Fruit fly (Drosophila melanogaster) whole organism, prepupa: ENCODE data around the gene CG32450.
A peak's percentile ranks its signal among the peaks of the same experiment; 100 is the strongest.

ENCODE experiments used
- Blimp-1 ChIP-seq: fragments of 200-800 bp; sonication (Bioruptor generic); optimal IDR thresholded peaks from 3 replicates; lab custom pipeline; 2017; ENCODE audit warnings: missing biosample characterization, missing genetic modification characterization, mild to moderate bottlenecking, moderate library complexity, missing genetic modification reagents
- CG11294 ChIP-seq: fragments of 200-800 bp; sonication (Bioruptor generic); IDR thresholded peaks from 2 replicates; pipeline ENCODE4 v1.3.6; 2022; ENCODE audit warnings: missing biosample characterization, missing genetic modification characterization
- CG11762 ChIP-seq: fragments of 200-800 bp; sonication (Bioruptor generic); optimal IDR thresholded peaks from 3 replicates; lab custom pipeline; 2016; ENCODE audit warnings: missing biosample characterization, missing genetic modification characterization; ENCODE audit not compliant: insufficient read depth
- CG11902 ChIP-seq: fragments of 200-800 bp; sonication (Bioruptor generic); optimal IDR thresholded peaks from 3 replicates; lab custom pipeline; 2016; ENCODE audit warnings: missing biosample characterization, missing genetic modification characterization
- CG16779 ChIP-seq: fragments of 200-800 bp; sonication (Bioruptor generic); optimal IDR thresholded peaks from 3 replicates; lab custom pipeline; 2017; ENCODE audit warnings: missing biosample characterization, mild to moderate bottlenecking, missing genetic modification characterization
- CG34406 ChIP-seq: fragments of 200-800 bp; sonication (Bioruptor generic); optimal IDR thresholded peaks from 3 replicates; lab custom pipeline; 2016; ENCODE audit warnings: missing biosample characterization, missing genetic modification characterization
- CG3919 ChIP-seq: fragments of 200-800 bp; sonication (Bioruptor generic); optimal IDR thresholded peaks from 3 replicates; lab custom pipeline; 2016; ENCODE audit warnings: missing biosample characterization, missing genetic modification characterization
- CG4318 ChIP-seq: fragments of 200-800 bp; sonication (Bioruptor generic); optimal IDR thresholded peaks from 3 replicates; lab custom pipeline; 2017; ENCODE audit warnings: missing biosample characterization, mild to moderate bottlenecking, missing genetic modification characterization
- CG6163 ChIP-seq: fragments of 200-800 bp; sonication (Bioruptor generic); IDR thresholded peaks from 3 replicates; pipeline ENCODE4 v1.3.6; 2022; ENCODE audit warnings: missing biosample characterization, missing genetic modification characterization
- CG6276 ChIP-seq: fragments of 200-800 bp; sonication (Bioruptor generic); optimal IDR thresholded peaks from 2 replicates; lab custom pipeline; 2017; ENCODE audit warnings: missing biosample characterization, mild to moderate bottlenecking, missing genetic modification characterization
- CG7368 ChIP-seq: fragments of 200-800 bp; sonication (Bioruptor generic); optimal IDR thresholded peaks from 3 replicates; lab custom pipeline; 2016; ENCODE audit warnings: missing biosample characterization, missing genetic modification characterization
- CG8632 ChIP-seq: fragments of 200-800 bp; sonication (Bioruptor generic); optimal IDR thresholded peaks from 3 replicates; lab custom pipeline; 2016; ENCODE audit warnings: missing biosample characterization, missing genetic modification characterization
- CG9139 ChIP-seq: fragments of 200-800 bp; sonication (Bioruptor generic); optimal IDR thresholded peaks from 3 replicates; lab custom pipeline; 2017; ENCODE audit warnings: missing biosample characterization, mild to moderate bottlenecking, missing genetic modification characterization
- Eip78C ChIP-seq: fragments of 200-800 bp; sonication (Bioruptor generic); peaks from one replicate; lab custom pipeline; 2016; ENCODE audit warnings: missing biosample characterization, missing genetic modification characterization
- Eip93F ChIP-seq: fragments of 200-800 bp; sonication (Bioruptor generic); optimal IDR thresholded peaks from 2 replicates; lab custom pipeline; 2016; ENCODE audit warnings: missing biosample characterization, mild to moderate bottlenecking, missing genetic modification characterization
- Ets96B ChIP-seq: fragments of 200-800 bp; optimal IDR thresholded peaks from 2 replicates; lab custom pipeline; 2019; ENCODE audit warnings: missing biosample characterization, mild to moderate bottlenecking, missing genetic modification characterization, moderate library complexity
- Gug ChIP-seq: fragments of 200-800 bp; sonication (Bioruptor generic); IDR thresholded peaks from 2 replicates; pipeline ENCODE4 v1.3.6; 2022; ENCODE audit warnings: missing biosample characterization, missing genetic modification characterization
- Hr4 ChIP-seq: fragments of 200-800 bp; sonication (Bioruptor generic); optimal IDR thresholded peaks from 3 replicates; lab custom pipeline; 2016; ENCODE audit warnings: missing biosample characterization, missing genetic modification characterization
- Lpt ChIP-seq: fragments of 200-800 bp; sonication (Bioruptor generic); optimal IDR thresholded peaks from 3 replicates; lab custom pipeline; 2016; ENCODE audit warnings: missing biosample characterization, missing genetic modification characterization
- Met ChIP-seq: fragments of 200-800 bp; sonication (Bioruptor generic); optimal IDR thresholded peaks from 3 replicates; lab custom pipeline; 2016; ENCODE audit warnings: missing biosample characterization, missing genetic modification characterization
- OdsH ChIP-seq: fragments of 200-800 bp; sonication (Bioruptor generic); optimal IDR thresholded peaks from 3 replicates; lab custom pipeline; 2016; ENCODE audit warnings: missing biosample characterization, missing genetic modification characterization
- Smox ChIP-seq: fragments of 200-800 bp; sonication (Bioruptor generic); optimal IDR thresholded peaks from 3 replicates; lab custom pipeline; 2016; ENCODE audit warnings: missing biosample characterization, missing genetic modification characterization
- Sox102F ChIP-seq: fragments of 200-800 bp; sonication (Bioruptor generic); optimal IDR thresholded peaks from 2 replicates; lab custom pipeline; 2016; ENCODE audit warnings: missing biosample characterization, mild to moderate bottlenecking, missing genetic modification characterization
- Sox15 ChIP-seq: fragments of 200-800 bp; sonication (Bioruptor generic); optimal IDR thresholded peaks from 3 replicates; lab custom pipeline; 2016; ENCODE audit warnings: missing biosample characterization, missing genetic modification characterization
- cyc ChIP-seq: fragments of 200-800 bp; sonication (Bioruptor generic); optimal IDR thresholded peaks from 3 replicates; lab custom pipeline; 2016; ENCODE audit warnings: missing biosample characterization, missing genetic modification characterization
- dsx ChIP-seq: fragments of 200-800 bp; optimal IDR thresholded peaks from 3 replicates; lab custom pipeline; 2019; ENCODE audit warnings: missing biosample characterization, mild to moderate bottlenecking, missing genetic modification characterization, moderate library complexity; ENCODE audit not compliant: poor library complexity, severe bottlenecking
- eg ChIP-seq: fragments of 200-800 bp; sonication (Bioruptor generic); IDR thresholded peaks from 3 replicates; pipeline ENCODE4 v1.3.6; 2022; ENCODE audit warnings: missing biosample characterization, missing genetic modification characterization
- esn ChIP-seq: fragments of 200-800 bp; sonication (Bioruptor generic); optimal IDR thresholded peaks from 2 replicates; lab custom pipeline; 2016; ENCODE audit warnings: missing biosample characterization, mild to moderate bottlenecking, missing genetic modification characterization, moderate library complexity
- fd59A ChIP-seq: fragments of 200-800 bp; sonication (Bioruptor generic); optimal IDR thresholded peaks from 2 replicates; lab custom pipeline; 2017; ENCODE audit warnings: missing biosample characterization, mild to moderate bottlenecking, missing genetic modification characterization, missing genetic modification reagents
- lz ChIP-seq: fragments of 200-800 bp; sonication (Bioruptor generic); optimal IDR thresholded peaks from 3 replicates; lab custom pipeline; 2016; ENCODE audit warnings: missing biosample characterization, missing genetic modification characterization
- pdm3 ChIP-seq: fragments of 200-800 bp; sonication (Bioruptor generic); optimal IDR thresholded peaks from 3 replicates; lab custom pipeline; 2016; ENCODE audit warnings: missing biosample characterization, missing genetic modification characterization
- salr ChIP-seq, 2 experiments: fragments of 200-800 bp; sonication (Bioruptor generic); optimal IDR thresholded peaks; 3 replicates each; lab custom pipeline; 2016 to 2018; ENCODE audit warnings: missing biosample characterization in 2 of 2, missing genetic modification characterization in 2 of 2, mild to moderate bottlenecking in 1 of 2
- spab ChIP-seq: fragments of 200-800 bp; sonication (Bioruptor generic); optimal IDR thresholded peaks from 2 replicates; lab custom pipeline; 2017; ENCODE audit warnings: missing biosample characterization, mild to moderate bottlenecking, missing genetic modification characterization, missing genetic modification reagents
- ss ChIP-seq, 2 experiments: fragments of 200-800 bp; sonication (Bioruptor generic); optimal IDR thresholded peaks; 2 replicates in 1 of 2; 3 replicates in 1 of 2; lab custom pipeline; 2017 to 2018; ENCODE audit warnings: mild to moderate bottlenecking in 2 of 2, missing biosample characterization in 2 of 2, missing genetic modification characterization in 2 of 2, moderate library complexity in 1 of 2

Gene CG32450

dm6 chr3L:22287994-22288766 is 41.4 kb upstream of the CG32450 start, which contains the start of the genes Hem and IleRS (continued):
- TF ChIP-seq CG16779 (no peak), salr (GFP tag; optimal IDR thresholded peaks at IDR 0.05; lab: Kevin White, UChicago) (peak in 1 of 2 experiments; percentile 59), Gug (GFP tag; lab: Robert Waterston, UW) (peak; percentile 84), CG11902 (GFP tag; lab: Kevin White, UChicago) (peak; percentile 86), Met (GFP tag; lab: Kevin White, UChicago) (no peak), eg (GFP tag; lab: Robert Waterston, UW) (peak; percentile 95), Smox (GFP tag; lab: Kevin White, UChicago) (no peak), Sox15 (GFP tag; lab: Kevin White, UChicago) (peak; percentile 89), CG8632 (peak; percentile 92), esn (GFP tag; lab: Kevin White, UChicago) (peak; percentile 92), ss (GFP tag; optimal IDR thresholded peaks at IDR 0.05; lab: Kevin White, UChicago) (no peak), CG34406 (GFP tag; lab: Kevin White, UChicago) (peak; percentile 93)

- TF ChIP-seq Sox102F (GFP tag; lab: Kevin White, UChicago) (no peak), pdm3 (GFP tag; lab: Kevin White, UChicago) (no peak), Lpt (GFP tag; lab: Kevin White, UChicago) (no peak), CG6276 (GFP tag; lab: Kevin White, UChicago) (no peak), CG7368 (GFP tag; lab: Kevin White, UChicago) (no peak), lz (no peak), CG11294 (GFP tag; lab: Robert Waterston, UW) (no peak), spab (GFP tag; lab: Kevin White, UChicago) (no peak), Eip93F (GFP tag; lab: Kevin White, UChicago) (no peak), fd59A (GFP tag; lab: Kevin White, UChicago) (no peak), Ets96B (tag; lab: Kevin White, UChicago) (no peak), Gug (GFP tag; lab: Robert Waterston, UW) (no peak), CG6163 (GFP tag; lab: Robert Waterston, UW) (no peak), cyc (GFP tag; lab: Kevin White, UChicago) (no peak)
- TF ChIP-seq, all 60 proteins: peak for 0
Measured at dm6 chr3L:22316913-22317312, 12.7 kb upstream of the CG32450 start.

- TF ChIP-seq cyc (GFP tag; lab: Kevin White, UChicago): no peak
- TF ChIP-seq OdsH (GFP tag; lab: Kevin White, UChicago): no peak
- no peak for TF ChIP-seq dsx (GFP tag; lab: Kevin White, UChicago)
- no peak for TF ChIP-seq CG9139
- TF ChIP-seq salr (GFP tag; optimal IDR thresholded peaks at IDR 0.05; lab: Kevin White, UChicago): no peak
- no peak for TF ChIP-seq CG11902 (GFP tag; lab: Kevin White, UChicago)
- TF ChIP-seq CG16779: no peak
- no peak for TF ChIP-seq CG4318 (GFP tag; lab: Kevin White, UChicago)
- TF ChIP-seq Blimp-1 (GFP tag; lab: Kevin White, UChicago): no peak
- TF ChIP-seq CG3919: no peak
- no peak for TF ChIP-seq Eip78C
Measured at dm6 chr3L:22337816-22338215, 8.2 kb downstream of the CG32450 start.

- TF ChIP-seq CG11762 (GFP tag; lab: Kevin White, UChicago) (no peak), Ets96B (tag; lab: Kevin White, UChicago) (peak; percentile 10), CG6276 (GFP tag; lab: Kevin White, UChicago) (no peak), Hr4 (GFP tag; lab: Kevin White, UChicago) (no peak), OdsH (GFP tag; lab: Kevin White, UChicago) (peak; percentile 0), Eip78C (peak; percentile 57)
Measured at dm6 chr3L:22342565-22342964, 13.0 kb downstream of the CG32450 start.
